Fruit fly (Drosophila melanogaster) whole organism, embryonic: ENCODE data around the gene mst.

Source experiments
- BEAF-32 ChIP-seq: fragments of 200-800 bp; sonication (Bioruptor generic); optimal IDR thresholded peaks from 3 replicates; lab custom pipeline; 2017; ENCODE audit warnings: missing biosample characterization, missing genetic modification characterization, mild to moderate bottlenecking, moderate library complexity, missing genetic modification reagents
- C15 ChIP-seq: fragments of 200-800 bp; sonication (Bioruptor generic); IDR thresholded peaks from 3 replicates; pipeline ENCODE4 v1.3.6; 2022; ENCODE audit warnings: missing biosample characterization, missing genetic modification characterization
- CG10462 ChIP-seq: fragments of 200-800 bp; sonication (Bioruptor generic); optimal IDR thresholded peaks from 2 replicates; lab custom pipeline; 2016; ENCODE audit warnings: missing biosample characterization, missing genetic modification characterization
- CG13287 ChIP-seq: fragments of 200-800 bp; sonication (Bioruptor generic); IDR thresholded peaks from 2 replicates; pipeline ENCODE4 v1.3.6; 2022; ENCODE audit warnings: missing biosample characterization, missing genetic modification characterization; ENCODE audit not compliant: partially characterized antibody
- CG1602 ChIP-seq: fragments of 200-800 bp; sonication (Bioruptor generic); optimal IDR thresholded peaks from 3 replicates; lab custom pipeline; 2016; ENCODE audit warnings: missing biosample characterization, missing genetic modification characterization
- CG1603 ChIP-seq: fragments of 200-800 bp; sonication (Bioruptor generic); optimal IDR thresholded peaks from 2 replicates; lab custom pipeline; 2019; ENCODE audit warnings: missing biosample characterization, mild to moderate bottlenecking, missing genetic modification characterization, moderate library complexity
- CG1647 ChIP-seq: fragments of 200-800 bp; sonication (Bioruptor generic); optimal IDR thresholded peaks from 3 replicates; lab custom pipeline; 2016; ENCODE audit warnings: missing biosample characterization, missing genetic modification characterization
- CG16813 ChIP-seq: fragments of 200-800 bp; sonication (Bioruptor generic); IDR thresholded peaks from 3 replicates; pipeline ENCODE4 v1.3.6; 2022; ENCODE audit warnings: missing biosample characterization, missing genetic modification characterization; ENCODE audit not compliant: partially characterized antibody
- CG17829 ChIP-seq: fragments of 200-800 bp; optimal IDR thresholded peaks from 2 replicates; lab custom pipeline; 2019; ENCODE audit warnings: missing biosample characterization, mild to moderate bottlenecking, missing genetic modification characterization, moderate library complexity
- CG17912 ChIP-seq: fragments of 200-800 bp; sonication (Bioruptor generic); optimal IDR thresholded peaks from 2 replicates; lab custom pipeline; 2018; ENCODE audit warnings: missing biosample characterization, mild to moderate bottlenecking, missing genetic modification characterization
- CG1792 ChIP-seq: fragments of 200-800 bp; sonication (Bioruptor generic); optimal IDR thresholded peaks from 2 replicates; lab custom pipeline; 2016; ENCODE audit warnings: missing biosample characterization, missing genetic modification characterization
- CG2116 ChIP-seq: fragments of 200-800 bp; sonication (Bioruptor generic); optimal IDR thresholded peaks from 3 replicates; lab custom pipeline; 2018; ENCODE audit warnings: missing biosample characterization, mild to moderate bottlenecking, missing genetic modification characterization
- CG34422 ChIP-seq: fragments of 200-800 bp; sonication (Bioruptor generic); IDR thresholded peaks from 3 replicates; pipeline ENCODE4 v1.3.6; 2022; ENCODE audit warnings: missing biosample characterization, missing genetic modification characterization
- CG3726 ChIP-seq: fragments of 200-800 bp; sonication (Bioruptor generic); IDR thresholded peaks from 3 replicates; pipeline ENCODE4, ENCODE4 v1.3.6; 2022; ENCODE audit warnings: missing biosample characterization, missing genetic modification characterization
- CG3847 ChIP-seq: fragments of 200-800 bp; sonication (Bioruptor generic); IDR thresholded peaks from 2 replicates; pipeline ENCODE4 v1.3.6; 2022; ENCODE audit warnings: missing biosample characterization, missing genetic modification characterization
- CG3995 ChIP-seq: fragments of 200-800 bp; sonication (Bioruptor generic); optimal IDR thresholded peaks from 3 replicates; lab custom pipeline; 2016; ENCODE audit warnings: missing biosample characterization, missing genetic modification characterization
- CG6175 ChIP-seq: fragments of 200-800 bp; sonication (Bioruptor generic); IDR thresholded peaks from 3 replicates; pipeline ENCODE4 v1.3.6; 2022; ENCODE audit warnings: missing biosample characterization, missing genetic modification characterization
- CG6683 ChIP-seq: fragments of 200-800 bp; sonication (Bioruptor generic); optimal IDR thresholded peaks from 2 replicates; lab custom pipeline; 2017; ENCODE audit warnings: missing biosample characterization, mild to moderate bottlenecking, missing genetic modification characterization, missing genetic modification reagents
- CG8765 ChIP-seq: fragments of 200-800 bp; sonication (Bioruptor generic); IDR thresholded peaks from 2 replicates; pipeline ENCODE4 v1.3.6; 2022; ENCODE audit warnings: missing biosample characterization, missing genetic modification characterization
- Camta ChIP-seq: fragments of 200-800 bp; sonication (Bioruptor generic); optimal IDR thresholded peaks from 2 replicates; lab custom pipeline; 2016; ENCODE audit warnings: missing biosample characterization, missing genetic modification characterization
- Chrac-16 ChIP-seq: fragments of 200-800 bp; sonication (Bioruptor generic); optimal IDR thresholded peaks from 3 replicates; lab custom pipeline; 2016; ENCODE audit warnings: missing biosample characterization, missing genetic modification characterization
- CoRest ChIP-seq: fragments of 200-800 bp; sonication (Bioruptor generic); optimal IDR thresholded peaks from 3 replicates; lab custom pipeline; 2018; ENCODE audit warnings: missing biosample characterization, mild to moderate bottlenecking, missing genetic modification characterization, moderate library complexity
- Dp ChIP-seq: fragments of 200-800 bp; sonication (Bioruptor generic); optimal IDR thresholded peaks from 2 replicates; lab custom pipeline; 2018; ENCODE audit warnings: missing biosample characterization, mild to moderate bottlenecking, missing genetic modification characterization, moderate library complexity
- Dref ChIP-seq: fragments of 200-800 bp; sonication (Bioruptor generic); IDR thresholded peaks from 2 replicates; pipeline ENCODE4 v1.3.6; 2022; ENCODE audit warnings: missing biosample characterization, missing genetic modification characterization
- H2.0 ChIP-seq: fragments of 200-800 bp; sonication (Bioruptor generic); IDR thresholded peaks from 2 replicates; pipeline ENCODE4 v1.3.6; 2022; ENCODE audit warnings: missing biosample characterization, missing genetic modification characterization
- Poxn ChIP-seq: fragments of 200-800 bp; sonication (Bioruptor generic); IDR thresholded peaks from 2 replicates; pipeline ENCODE4 v1.3.6; 2022; ENCODE audit warnings: missing biosample characterization, missing genetic modification characterization
- Rx ChIP-seq: fragments of 200-800 bp; sonication (Bioruptor generic); IDR thresholded peaks from 2 replicates; pipeline ENCODE4 v1.3.6; 2022; ENCODE audit warnings: missing biosample characterization, missing genetic modification characterization
- Six4 ChIP-seq: fragments of 200-800 bp; sonication (Bioruptor generic); optimal IDR thresholded peaks from 2 replicates; lab custom pipeline; 2016; ENCODE audit warnings: missing biosample characterization, missing genetic modification characterization
- Sry-δ ChIP-seq: fragments of 200-800 bp; sonication (Bioruptor generic); optimal IDR thresholded peaks from 2 replicates; lab custom pipeline; 2016; ENCODE audit warnings: missing biosample characterization, missing genetic modification characterization
- amos ChIP-seq: fragments of 200-800 bp; sonication (Bioruptor generic); IDR thresholded peaks from 2 replicates; pipeline ENCODE4 v1.3.6; 2022; ENCODE audit warnings: missing biosample characterization, missing genetic modification characterization; ENCODE audit not compliant: partially characterized antibody
- ato ChIP-seq: fragments of 200-800 bp; sonication (Bioruptor generic); IDR thresholded peaks from 2 replicates; pipeline ENCODE4 v1.3.6; 2022; ENCODE audit warnings: missing biosample characterization, missing genetic modification characterization; ENCODE audit not compliant: partially characterized antibody
- bigmax ChIP-seq: fragments of 200-800 bp; sonication (Bioruptor generic); optimal IDR thresholded peaks from 2 replicates; lab custom pipeline; 2018; ENCODE audit warnings: missing biosample characterization, mild to moderate bottlenecking, missing genetic modification characterization
- cas ChIP-seq: fragments of 200-800 bp; sonication (Bioruptor generic); IDR thresholded peaks from 2 replicates; pipeline ENCODE4 v1.3.6; 2022; ENCODE audit warnings: missing biosample characterization, missing genetic modification characterization
- chn ChIP-seq: fragments of 200-800 bp; sonication (Bioruptor generic); optimal IDR thresholded peaks from 2 replicates; lab custom pipeline; 2016; ENCODE audit warnings: missing biosample characterization, missing genetic modification characterization
- dimm ChIP-seq: fragments of 200-800 bp; sonication (Bioruptor generic); IDR thresholded peaks from 2 replicates; pipeline ENCODE4 v1.3.6; 2022; ENCODE audit warnings: missing biosample characterization, missing genetic modification characterization
- exex ChIP-seq: fragments of 200-800 bp; sonication (Bioruptor generic); optimal IDR thresholded peaks from 4 replicates; lab custom pipeline; 2018; ENCODE audit warnings: missing biosample characterization, mild to moderate bottlenecking, missing genetic modification characterization, moderate library complexity
- fru ChIP-seq: fragments of >200 bp; optimal IDR thresholded peaks from 2 replicates; lab custom pipeline; 2017
- grn ChIP-seq: fragments of 200-800 bp; sonication (Bioruptor generic); optimal IDR thresholded peaks from 3 replicates; lab custom pipeline; 2017; ENCODE audit warnings: missing biosample characterization, missing genetic modification characterization
- hkb ChIP-seq, 2 experiments: fragments of 200-800 bp in 1 of 2; fragments of >200 bp in 1 of 2; sonication (Bioruptor generic) in 1 of 2; IDR thresholded peaks in 1 of 2; optimal IDR thresholded peaks in 1 of 2; 2 replicates each; pipeline versions ENCODE4 v1.3.6 to Lab custom; 2017 to 2022; ENCODE audit warnings: missing biosample characterization in 1 of 2, missing genetic modification characterization in 1 of 2
- insv ChIP-seq, 2 experiments: fragments of 200-800 bp; sonication (Bioruptor generic); optimal IDR thresholded peaks; 3 replicates each; lab custom pipeline; 2016 to 2018; ENCODE audit warnings: missing biosample characterization in 2 of 2, missing genetic modification characterization in 2 of 2
- inv ChIP-seq: fragments of 200-800 bp; sonication (Bioruptor generic); IDR thresholded peaks from 2 replicates; pipeline ENCODE4 v1.3.6; 2022; ENCODE audit warnings: missing biosample characterization, missing genetic modification characterization; ENCODE audit not compliant: partially characterized antibody
- knrl ChIP-seq: fragments of 200-800 bp; sonication (Bioruptor generic); IDR thresholded peaks from 3 replicates; pipeline ENCODE4 v1.3.6; 2022; ENCODE audit warnings: missing biosample characterization, missing genetic modification characterization; ENCODE audit not compliant: partially characterized antibody
- lola ChIP-seq, 3 experiments: fragments of >200 bp in 2 of 3; fragments of 200-800 bp in 1 of 3; sonication (Bioruptor generic) in 1 of 3; optimal IDR thresholded peaks; 2 replicates each; lab custom pipeline; 2017 to 2019; ENCODE audit warnings: missing biosample characterization in 3 of 3, missing genetic modification characterization in 3 of 3, mild to moderate bottlenecking in 1 of 3, moderate library complexity in 1 of 3
- mld ChIP-seq: fragments of 200-800 bp; sonication (Bioruptor generic); IDR thresholded peaks from 3 replicates; pipeline ENCODE4 v1.3.6; 2022; ENCODE audit warnings: missing biosample characterization, missing genetic modification characterization; ENCODE audit not compliant: partially characterized antibody
- nau ChIP-seq: fragments of 200-800 bp; sonication (Bioruptor generic); optimal IDR thresholded peaks from 3 replicates; lab custom pipeline; 2017; ENCODE audit warnings: missing biosample characterization, mild to moderate bottlenecking, missing genetic modification characterization, missing genetic modification reagents
- org-1 ChIP-seq: fragments of 200-800 bp; sonication (Bioruptor generic); optimal IDR thresholded peaks from 2 replicates; lab custom pipeline; 2017; ENCODE audit warnings: missing biosample characterization, missing genetic modification characterization
- psq ChIP-seq: fragments of 200-800 bp; sonication (Bioruptor generic); optimal IDR thresholded peaks from 2 replicates; lab custom pipeline; 2017; ENCODE audit warnings: missing biosample characterization, missing genetic modification characterization
- repo ChIP-seq: fragments of 200-800 bp; sonication (Bioruptor generic); optimal IDR thresholded peaks from 2 replicates; lab custom pipeline; 2016; ENCODE audit warnings: missing biosample characterization, missing genetic modification characterization
- run ChIP-seq: fragments of 200-800 bp; sonication (Bioruptor generic); optimal IDR thresholded peaks from 3 replicates; lab custom pipeline; 2018; ENCODE audit warnings: missing biosample characterization, mild to moderate bottlenecking, missing genetic modification characterization
- sim ChIP-seq: fragments of 200-800 bp; sonication (Bioruptor generic); IDR thresholded peaks from 2 replicates; pipeline ENCODE4 v1.3.6; 2022; ENCODE audit warnings: missing biosample characterization, missing genetic modification characterization
- slbo ChIP-seq: fragments of 200-800 bp; sonication (Bioruptor generic); IDR thresholded peaks from 2 replicates; pipeline ENCODE4 v1.3.6; 2022; ENCODE audit warnings: missing biosample characterization, missing genetic modification characterization
- vvl ChIP-seq: fragments of 200-800 bp; sonication (Bioruptor generic); IDR thresholded peaks from 2 replicates; pipeline ENCODE4 v1.3.6; 2022; ENCODE audit warnings: missing biosample characterization, missing genetic modification characterization

Gene mst

dm6 chrX:21388734-21389133 lies at the start of gene mst (continued):
- no peak for TF ChIP-seq nau (GFP tag; lab: Kevin White, UChicago)
- TF ChIP-seq C15 (GFP tag; lab: Robert Waterston, UW) = no peak
- no peak for TF ChIP-seq CG8765 (GFP tag; lab: Robert Waterston, UW)
- TF ChIP-seq inv (GFP tag; lab: Robert Waterston, UW) = peak; percentile 38
- no peak for TF ChIP-seq Camta (GFP tag; lab: Kevin White, UChicago)
- no peak for TF ChIP-seq CoRest (tag; lab: Kevin White, UChicago)
- no peak for TF ChIP-seq lola (GFP tag; optimal IDR thresholded peaks at IDR 0.05; lab: Kevin White, UChicago)
- TF ChIP-seq Sry-δ = no peak
- TF ChIP-seq dimm = no peak
- no peak for TF ChIP-seq mld (GFP tag; lab: Robert Waterston, UW)
- no peak for TF ChIP-seq cas (GFP tag; lab: Robert Waterston, UW)
- TF ChIP-seq CG2116 (GFP tag; lab: Kevin White, UChicago) = peak; percentile 30
- TF ChIP-seq CG1792 (GFP tag; lab: Kevin White, UChicago) = no peak
- no peak for TF ChIP-seq CG17829 (tag; lab: Kevin White, UChicago)
- TF ChIP-seq CG3995 (GFP tag; lab: Kevin White, UChicago) = no peak
- peak; percentile 59 for TF ChIP-seq BEAF-32 (GFP tag; lab: Kevin White, UChicago)
- no peak for TF ChIP-seq chn (GFP tag; lab: Kevin White, UChicago)
- peak; percentile 60; the same call in 2 of the 3 replicates for TF ChIP-seq knrl (GFP tag; lab: Robert Waterston, UW)
- TF ChIP-seq bigmax (GFP tag; lab: Kevin White, UChicago) = no peak
- no peak for TF ChIP-seq psq (GFP tag; lab: Kevin White, UChicago)
- no peak for TF ChIP-seq vvl (GFP tag; lab: Robert Waterston, UW)
- TF ChIP-seq Dp = peak; percentile 51
- TF ChIP-seq CG13287 (GFP tag; lab: Robert Waterston, UW) = peak; percentile 78
- no peak for TF ChIP-seq Poxn (GFP tag; lab: Robert Waterston, UW)
- TF ChIP-seq CG3726 (GFP tag; lab: Robert Waterston, UW) = no peak
- no peak for TF ChIP-seq slbo (GFP tag; lab: Robert Waterston, UW)
- no peak for TF ChIP-seq CG17912 (GFP tag; lab: Kevin White, UChicago)
- TF ChIP-seq CG3847 (GFP tag; lab: Robert Waterston, UW) = no peak
- no peak for TF ChIP-seq run (tag; lab: Kevin White, UChicago)
- no peak for TF ChIP-seq exex (tag; lab: Kevin White, UChicago)
- no peak for TF ChIP-seq hkb (optimal IDR thresholded peaks at IDR 0.05; lab: Kevin White, UChicago)
- TF ChIP-seq hkb (GFP tag; IDR thresholded peaks at IDR 0.05; lab: Robert Waterston, UW) = no peak
- TF ChIP-seq ato (GFP tag; lab: Robert Waterston, UW) = no peak
- TF ChIP-seq org-1 (GFP tag; lab: Kevin White, UChicago) = no peak
- no peak for TF ChIP-seq CG6175
- peak; percentile 62 for TF ChIP-seq amos (GFP tag; lab: Robert Waterston, UW)
- TF ChIP-seq CG6683 (GFP tag; lab: Kevin White, UChicago) = no peak
- no peak for TF ChIP-seq Rx
- TF ChIP-seq CG34422 = no peak
- peak; percentile 64 for TF ChIP-seq Dref (GFP tag; lab: Robert Waterston, UW)
- no peak for TF ChIP-seq fru (lab: Kevin White, UChicago)
- no peak for TF ChIP-seq insv (GFP tag; optimal IDR thresholded peaks at IDR 0.05; lab: Kevin White, UChicago)
- no peak for TF ChIP-seq CG1647 (GFP tag; lab: Kevin White, UChicago)
- no peak for TF ChIP-seq CG10462 (GFP tag; lab: Kevin White, UChicago)
- TF ChIP-seq H2.0 (GFP tag; lab: Robert Waterston, UW) = no peak
- no peak for TF ChIP-seq grn (GFP tag; lab: Kevin White, UChicago)
- no peak for TF ChIP-seq repo (GFP tag; lab: Kevin White, UChicago)
- peak; percentile 62 for TF ChIP-seq CG16813
- TF ChIP-seq CG1602 (GFP tag; lab: Kevin White, UChicago) = no peak
- no peak for TF ChIP-seq sim (GFP tag; lab: Robert Waterston, UW)
- no peak for TF ChIP-seq CG1603 (tag; lab: Kevin White, UChicago)
- TF ChIP-seq Six4 (GFP tag; lab: Kevin White, UChicago) = no peak
- no peak for TF ChIP-seq Chrac-16 (GFP tag; lab: Kevin White, UChicago)
